Worm (Caenorhabditis elegans) whole organism, L1 larva: ENCODE measurements around the gene sel-11.

ENCODE experiments used
- F16B12.6 ChIP-seq: fragments of 150-350 bp; optimal IDR thresholded peaks from 2 replicates; lab custom pipeline; 2014; ENCODE audit warnings: missing biosample characterization, missing genetic modification characterization
- aha-1 ChIP-seq: fragments of 150-350 bp; optimal IDR thresholded peaks from 2 replicates; lab custom pipeline; 2014; ENCODE audit warnings: missing biosample characterization, missing genetic modification characterization
- alr-1 ChIP-seq: fragments of 200-800 bp; sonication (Bioruptor generic); optimal IDR thresholded peaks from 2 replicates; lab custom pipeline; 2018; ENCODE audit warnings: borderline replicate concordance, mild to moderate bottlenecking, missing genetic modification characterization, missing compliant biosample characterization
- ama-1 ChIP-seq: fragments of 150-350 bp; optimal IDR thresholded peaks from 2 replicates; lab custom pipeline; 2014
- blmp-1 ChIP-seq: fragments of 150-350 bp; optimal IDR thresholded peaks from 2 replicates; lab custom pipeline; 2014; ENCODE audit warnings: missing biosample characterization, missing genetic modification characterization
- ceh-82 ChIP-seq, 3 experiments: fragments of 150-350 bp in 1 of 3; sonication (generic microtip) in 2 of 3; optimal IDR thresholded peaks; 2 replicates each; lab custom pipeline; 2014 to 2017; ENCODE audit warnings: missing biosample characterization in 3 of 3, missing genetic modification characterization in 3 of 3
- ceh-90 ChIP-seq: sonication (generic microtip); optimal IDR thresholded peaks from 2 replicates; lab custom pipeline; 2016; ENCODE audit warnings: missing genetic modification characterization, missing compliant biosample characterization
- dpl-1 ChIP-seq, 3 experiments: fragments of 150-350 bp in 2 of 3; sonication (generic microtip) in 1 of 3; optimal IDR thresholded peaks; 2 replicates each; lab custom pipeline; 2014 to 2017; ENCODE audit warnings: missing biosample characterization in 3 of 3, missing genetic modification characterization in 3 of 3, missing genetic modification reagents in 3 of 3
- efl-1 ChIP-seq, 4 experiments: fragments of 150-350 bp; optimal IDR thresholded peaks in 3 of 4; peaks in 1 of 4; 1 replicate in 1 of 4; 2 replicates in 3 of 4; lab custom pipeline; 2014; ENCODE audit warnings: missing biosample characterization in 2 of 4, missing genetic modification characterization in 2 of 4, missing genetic modification reagents in 2 of 4
- elt-3 ChIP-seq, 6 experiments: fragments of 150-350 bp in 1 of 6; sonication (generic microtip); optimal IDR thresholded peaks; 2 replicates each; lab custom pipeline; 2017 to 2018; ENCODE audit warnings: missing biosample characterization in 6 of 6, missing genetic modification characterization in 6 of 6, inconsistent platforms in 1 of 6
- fkh-4 ChIP-seq: sonication (generic microtip); optimal IDR thresholded peaks from 2 replicates; lab custom pipeline; 2016; ENCODE audit warnings: missing compliant biosample characterization, missing genetic modification characterization, borderline replicate concordance
- fkh-8 ChIP-seq: sonication (generic microtip); optimal IDR thresholded peaks from 2 replicates; lab custom pipeline; 2016; ENCODE audit warnings: mild to moderate bottlenecking, missing genetic modification characterization, missing compliant biosample characterization
- grh-1 ChIP-seq: fragments of 200-800 bp; sonication (Bioruptor generic); IDR thresholded peaks from 2 replicates; pipeline ENCODE4 v1.3.6; 2022; ENCODE audit warnings: missing genetic modification reagents, missing genetic modification characterization, missing compliant biosample characterization
- hlh-4 ChIP-seq: sonication (generic microtip); optimal IDR thresholded peaks from 2 replicates; lab custom pipeline; 2016; ENCODE audit warnings: mild to moderate bottlenecking, missing genetic modification characterization, missing compliant biosample characterization
- jun-1 ChIP-seq: fragments of 150-350 bp; optimal IDR thresholded peaks from 2 replicates; lab custom pipeline; 2014; ENCODE audit warnings: missing biosample characterization, missing genetic modification reagents, missing genetic modification characterization
- lin-13 ChIP-seq: fragments of 150-350 bp; optimal IDR thresholded peaks from 2 replicates; lab custom pipeline; 2014; ENCODE audit warnings: missing biosample characterization, missing genetic modification reagents, missing genetic modification characterization
- lin-14 ChIP-seq: fragments of 200-800 bp; sonication (Bioruptor generic); optimal IDR thresholded peaks from 2 replicates; lab custom pipeline; 2018; ENCODE audit warnings: mild to moderate bottlenecking, missing genetic modification characterization, moderate library complexity, missing compliant biosample characterization
- lin-15B ChIP-seq: fragments of 150-350 bp; sonication (generic microtip); optimal IDR thresholded peaks from 3 replicates; lab custom pipeline; 2014; ENCODE audit warnings: missing biosample characterization, missing genetic modification characterization
- lin-35 ChIP-seq, 2 experiments: fragments of 150-350 bp; optimal IDR thresholded peaks; 2 replicates each; lab custom pipeline; 2014; ENCODE audit warnings: missing biosample characterization in 2 of 2, missing genetic modification characterization in 2 of 2, missing genetic modification reagents in 2 of 2
- lir-3 ChIP-seq: sonication (generic microtip); optimal IDR thresholded peaks from 2 replicates; lab custom pipeline; 2016; ENCODE audit warnings: mild to moderate bottlenecking, missing genetic modification characterization, moderate library complexity, missing compliant biosample characterization; ENCODE audit not compliant: poor library complexity
- lsy-2 ChIP-seq, 2 experiments: fragments of 150-350 bp; optimal IDR thresholded peaks; 2 replicates each; lab custom pipeline; 2014; ENCODE audit warnings: missing biosample characterization in 2 of 2, missing genetic modification characterization in 2 of 2
- mab-9 ChIP-seq: fragments of 200-800 bp; sonication (Bioruptor generic); IDR thresholded peaks from 2 replicates; pipeline ENCODE4 v1.3.6; 2022; ENCODE audit warnings: missing genetic modification reagents, missing genetic modification characterization, missing compliant biosample characterization
- mdl-1 ChIP-seq, 2 experiments: fragments of 150-350 bp; optimal IDR thresholded peaks; 2 replicates each; lab custom pipeline; 2014 to 2017; ENCODE audit warnings: missing biosample characterization in 2 of 2, missing genetic modification characterization in 2 of 2, inconsistent platforms in 1 of 2
- mep-1 ChIP-seq: fragments of 150-350 bp; optimal IDR thresholded peaks from 2 replicates; lab custom pipeline; 2014; ENCODE audit warnings: missing biosample characterization, missing genetic modification characterization
- nhr-12 ChIP-seq: sonication (generic microtip); optimal IDR thresholded peaks from 2 replicates; lab custom pipeline; 2017; ENCODE audit warnings: missing biosample characterization, missing genetic modification characterization
- nhr-19 ChIP-seq: fragments of 200-800 bp; sonication (Bioruptor generic); conservative IDR thresholded peaks from 2 replicates; pipeline ENCODE4 v1.3.6; 2022; ENCODE audit warnings: missing genetic modification characterization, missing compliant biosample characterization
- nhr-20 ChIP-seq: sonication (generic microtip); optimal IDR thresholded peaks from 2 replicates; lab custom pipeline; 2016; ENCODE audit warnings: mild to moderate bottlenecking, missing genetic modification characterization, missing compliant biosample characterization
- nhr-237 ChIP-seq: fragments of 150-350 bp; optimal IDR thresholded peaks from 2 replicates; lab custom pipeline; 2014; ENCODE audit warnings: missing biosample characterization, missing genetic modification characterization
- nhr-28 ChIP-seq: fragments of 150-350 bp; optimal IDR thresholded peaks from 2 replicates; lab custom pipeline; 2014; ENCODE audit warnings: missing biosample characterization, missing genetic modification characterization
- nhr-47 ChIP-seq: sonication (generic microtip); optimal IDR thresholded peaks from 2 replicates; lab custom pipeline; 2016; ENCODE audit warnings: mild to moderate bottlenecking, missing genetic modification characterization, moderate library complexity, missing compliant biosample characterization
- nhr-71 ChIP-seq: sonication (generic microtip); optimal IDR thresholded peaks from 2 replicates; lab custom pipeline; 2016; ENCODE audit warnings: mild to moderate bottlenecking, missing genetic modification characterization, moderate library complexity, missing compliant biosample characterization
- nhr-84 ChIP-seq: sonication (generic microtip); optimal IDR thresholded peaks from 2 replicates; lab custom pipeline; 2017; ENCODE audit warnings: missing biosample characterization, missing genetic modification characterization
- nhr-85 ChIP-seq: sonication (generic microtip); peaks from one replicate; lab custom pipeline; 2016; ENCODE audit warnings: missing genetic modification characterization, inconsistent platforms, missing compliant biosample characterization
- nhr-90 ChIP-seq: sonication (generic microtip); optimal IDR thresholded peaks from 2 replicates; lab custom pipeline; 2016; ENCODE audit warnings: mild to moderate bottlenecking, missing genetic modification characterization, missing compliant biosample characterization; ENCODE audit not compliant: poor library complexity
- snpc-4 ChIP-seq: fragments of 150-350 bp; optimal IDR thresholded peaks from 2 replicates; lab custom pipeline; 2014; ENCODE audit warnings: missing biosample characterization, missing genetic modification characterization
- snu-23 ChIP-seq: sonication (generic microtip); optimal IDR thresholded peaks from 2 replicates; lab custom pipeline; 2016; ENCODE audit warnings: missing genetic modification characterization, missing compliant biosample characterization
- tbx-2 ChIP-seq: sonication (generic microtip); optimal IDR thresholded peaks from 2 replicates; lab custom pipeline; 2016; ENCODE audit warnings: missing genetic modification characterization, missing compliant biosample characterization
- unc-130 ChIP-seq: fragments of 150-350 bp; optimal IDR thresholded peaks from 2 replicates; lab custom pipeline; 2017; ENCODE audit warnings: missing biosample characterization, missing genetic modification characterization, inconsistent platforms
- unc-62 ChIP-seq: fragments of 150-350 bp; optimal IDR thresholded peaks from 2 replicates; lab custom pipeline; 2014; ENCODE audit warnings: missing biosample characterization, missing genetic modification reagents, missing genetic modification characterization
- xbp-1 ChIP-seq: sonication (generic microtip); optimal IDR thresholded peaks from 2 replicates; lab custom pipeline; 2016; ENCODE audit warnings: missing genetic modification characterization, missing compliant biosample characterization
- zag-1 ChIP-seq: fragments of 150-350 bp; optimal IDR thresholded peaks from 2 replicates; lab custom pipeline; 2014; ENCODE audit warnings: missing biosample characterization, missing genetic modification characterization
- ztf-11 ChIP-seq, 2 experiments: sonication (generic microtip); optimal IDR thresholded peaks; 2 replicates each; lab custom pipeline; 2016 to 2017; ENCODE audit warnings: missing genetic modification characterization in 2 of 2, missing biosample characterization in 1 of 2, missing compliant biosample characterization in 1 of 2
- ztf-4 ChIP-seq: fragments of 150-350 bp; optimal IDR thresholded peaks from 2 replicates; lab custom pipeline; 2014; ENCODE audit warnings: missing biosample characterization, missing genetic modification characterization

sel-11 gene

ce11 chrV:11800486-11800885 is 33.4 kb downstream of the sel-11 start (continued):
- TF ChIP-seq grh-1: peak; percentile 24; the same call in 1 of the 2 replicates
- TF ChIP-seq lir-3: no peak
- no peak for TF ChIP-seq nhr-28 (tag; lab: Kevin White, UChicago)
- no peak for TF ChIP-seq nhr-12 (tag; lab: Kevin White, UChicago)
- no peak for TF ChIP-seq mep-1 (tag; lab: Kevin White, UChicago)
- TF ChIP-seq unc-62 (GFP tag; lab: Kevin White, UChicago): no peak

- no peak for TF ChIP-seq efl-1 (optimal IDR thresholded peaks at IDR 0.05; lab: Kevin White, UChicago)
- peak in 1 of 2 experiments; percentile 81 for TF ChIP-seq efl-1 (GFP tag; optimal IDR thresholded peaks at IDR 0.05 in 1 of 2; lab: Kevin White, UChicago)
- TF ChIP-seq mab-9 (GFP tag; lab: Robert Waterston, UW): no peak
- no peak for TF ChIP-seq nhr-12 (tag; lab: Kevin White, UChicago)
- TF ChIP-seq tbx-2 (tag; lab: Kevin White, UChicago): peak; percentile 77
- TF ChIP-seq jun-1 (tag; lab: Kevin White, UChicago): no peak
- peak; percentile 82 for TF ChIP-seq nhr-20 (tag; lab: Kevin White, UChicago)
- peak; percentile 9 to 74 for TF ChIP-seq lsy-2 (tag; optimal IDR thresholded peaks at IDR 0.05; lab: Kevin White, UChicago)
- 0 out of 2 replicates have a peak, but pooled peaks have one; percentile 12 for TF ChIP-seq grh-1
- no peak for TF ChIP-seq nhr-237 (tag; lab: Kevin White, UChicago)
- TF ChIP-seq blmp-1: peak; percentile 50
- no peak for TF ChIP-seq ztf-4 (tag; lab: Kevin White, UChicago)
- TF ChIP-seq nhr-47 (tag; lab: Kevin White, UChicago): peak; percentile 28
- TF ChIP-seq nhr-71: peak; percentile 74
- TF ChIP-seq zag-1 (tag; lab: Kevin White, UChicago): no peak
- no peak for TF ChIP-seq snpc-4 (tag; lab: Kevin White, UChicago)
- no peak for TF ChIP-seq lin-13 (GFP tag; lab: Kevin White, UChicago)
- TF ChIP-seq elt-3 (tag; optimal IDR thresholded peaks at IDR 0.05; lab: Kevin White, UChicago): peak in 5 of 6 experiments; percentile 23 to 88 (median 69)
- peak; percentile 53 for TF ChIP-seq snu-23
- peak; percentile 66 for TF ChIP-seq nhr-19
- no peak for TF ChIP-seq ceh-82 (tag; optimal IDR thresholded peaks at IDR 0.05; lab: Kevin White, UChicago)
- peak; percentile 55 for TF ChIP-seq nhr-90 (tag; lab: Kevin White, UChicago)
- peak in 1 of 2 experiments; percentile 13 for TF ChIP-seq lin-35 (GFP tag; optimal IDR thresholded peaks at IDR 0.05; lab: Kevin White, UChicago)
- TF ChIP-seq lin-14 (GFP tag; lab: Kevin White, UChicago): peak; percentile 68
- TF ChIP-seq nhr-85 (tag; lab: Kevin White, UChicago): peak; percentile 92
- peak; percentile 8 for TF ChIP-seq unc-130
- TF ChIP-seq aha-1 (tag; lab: Kevin White, UChicago): no peak
Measured at ce11 chrV:11801076-11801849, 34.1 kb downstream of the sel-11 start.

ce11 chrV:11802508-11802907 is 35.4 kb downstream of the sel-11 start:
- TF ChIP-seq aha-1 (tag; lab: Kevin White, UChicago) (no peak), alr-1 (tag; lab: Kevin White, UChicago) (no peak), elt-3 (tag; optimal IDR thresholded peaks at IDR 0.05; lab: Kevin White, UChicago) (peak; percentile 84 to 100 (median 98)), nhr-90 (tag; lab: Kevin White, UChicago) (peak; percentile 89), efl-1 (optimal IDR thresholded peaks at IDR 0.05; lab: Kevin White, UChicago) (no peak), efl-1 (GFP tag; optimal IDR thresholded peaks at IDR 0.05 in 1 of 2; lab: Kevin White, UChicago) (peak in 1 of 2 experiments; percentile 1), ztf-11 (tag; optimal IDR thresholded peaks at IDR 0.05; lab: Kevin White, UChicago) (no peak), dpl-1 (GFP tag; optimal IDR thresholded peaks at IDR 0.05; lab: Kevin White, UChicago) (peak in 1 of 3 experiments; percentile 22), xbp-1 (tag; lab: Kevin White, UChicago) (peak; percentile 25), unc-62 (GFP tag; lab: Kevin White, UChicago) (no peak), nhr-71 (peak; percentile 91), hlh-4 (no peak), ceh-90 (tag; lab: Kevin White, UChicago) (no peak), lsy-2 (tag; optimal IDR thresholded peaks at IDR 0.05; lab: Kevin White, UChicago) (peak; percentile 30 to 61), mdl-1 (tag; optimal IDR thresholded peaks at IDR 0.05; lab: Kevin White, UChicago) (peak; percentile 23 to 98), tbx-2 (tag; lab: Kevin White, UChicago) (peak; percentile 84), lin-14 (GFP tag; lab: Kevin White, UChicago) (peak; percentile 89), ceh-82 (tag; optimal IDR thresholded peaks at IDR 0.05; lab: Kevin White, UChicago) (no peak), fkh-8 (tag; lab: Kevin White, UChicago) (no peak), mep-1 (tag; lab: Kevin White, UChicago) (peak; percentile 36), lin-35 (GFP tag; optimal IDR thresholded peaks at IDR 0.05; lab: Kevin White, UChicago) (peak in 1 of 2 experiments; percentile 69), ztf-4 (tag; lab: Kevin White, UChicago) (peak; percentile 55), fkh-4 (no peak), grh-1 (peak; percentile 86), lin-15B (tag; lab: Kevin White, UChicago) (no peak), jun-1 (tag; lab: Kevin White, UChicago) (peak; percentile 27), nhr-20 (tag; lab: Kevin White, UChicago) (peak; percentile 95), mab-9 (GFP tag; lab: Robert Waterston, UW) (no peak), nhr-47 (tag; lab: Kevin White, UChicago) (peak; percentile 73), F16B12.6 (tag; lab: Kevin White, UChicago) (no peak), ama-1 (lab: Kevin White, UChicago) (no peak), nhr-84 (tag; lab: Kevin White, UChicago) (no peak)
